Worm (Caenorhabditis elegans): ENCODE results near the gene aagr-3.

aagr-3 gene

ce11 chrV:9703549-9703948 lies 25.8 kb downstream of the aagr-3 start:
- TF ChIP-seq B0310.2 (tag; optimal IDR thresholded peaks at IDR 0.05) (no peak), F13C5.2 (tag; optimal IDR thresholded peaks at IDR 0.05) (no peak), ets-7 (tag; optimal IDR thresholded peaks at IDR 0.05) (no peak), hmbx-1 (tag; optimal IDR thresholded peaks at IDR 0.05) (no peak), tbx-37 (GFP tag; conservative IDR thresholded peaks at IDR 0.05) (no peak), sea-1 (GFP tag; conservative IDR thresholded peaks at IDR 0.05) (no peak), hmg-4 (GFP tag; optimal IDR thresholded peaks at IDR 0.05) (no peak), pes-1 (GFP tag; IDR thresholded peaks at IDR 0.05) (no peak), ceh-36 (tag; optimal IDR thresholded peaks at IDR 0.05) (no peak), ceh-13 (GFP tag; optimal IDR thresholded peaks at IDR 0.05) (no peak), hnd-1 (tag; optimal IDR thresholded peaks at IDR 0.05) (no peak)

- TF ChIP-seq tbx-37 (GFP tag; conservative IDR thresholded peaks at IDR 0.05) (no peak), scrt-1 (GFP tag; IDR thresholded peaks at IDR 0.05) (no peak), ceh-13 (GFP tag; optimal IDR thresholded peaks at IDR 0.05) (no peak), flt-1 (GFP tag; IDR thresholded peaks at IDR 0.05) (no peak), B0310.2 (tag; optimal IDR thresholded peaks at IDR 0.05) (no peak), ets-7 (tag; optimal IDR thresholded peaks at IDR 0.05) (no peak), aly-1 (tag; optimal IDR thresholded peaks at IDR 0.05) (no peak), sea-1 (GFP tag; conservative IDR thresholded peaks at IDR 0.05) (no peak), ama-1 (optimal IDR thresholded peaks at IDR 0.05) (no peak), hmbx-1 (tag; optimal IDR thresholded peaks at IDR 0.05) (no peak), tra-4 (tag; optimal IDR thresholded peaks at IDR 0.05) (no peak), pes-1 (GFP tag; IDR thresholded peaks at IDR 0.05) (no peak), ceh-36 (tag; optimal IDR thresholded peaks at IDR 0.05) (no peak), tbx-11 (GFP tag; IDR thresholded peaks at IDR 0.05) (no peak), hnd-1 (tag; optimal IDR thresholded peaks at IDR 0.05) (no peak), hmg-4 (GFP tag; optimal IDR thresholded peaks at IDR 0.05) (no peak)
These were observed 26.6 kb downstream of the aagr-3 start, which contains the start of gene xbx-6 for ce11 chrV:9702755-9703154. Gene xbx-6, plus strand, starts transcription at chrV:9703055.

ce11 chrV:9701861-9702260 lies 27.5 kb downstream of the aagr-3 start:
- TF ChIP-seq aly-1 (tag; optimal IDR thresholded peaks at IDR 0.05) = no peak
- no peak for TF ChIP-seq hmg-4 (GFP tag; optimal IDR thresholded peaks at IDR 0.05)
- no peak for TF ChIP-seq flt-1 (GFP tag; IDR thresholded peaks at IDR 0.05)
- TF ChIP-seq hmbx-1 (tag; optimal IDR thresholded peaks at IDR 0.05) = no peak
- no peak for TF ChIP-seq F13C5.2 (tag; optimal IDR thresholded peaks at IDR 0.05)

- no peak for TF ChIP-seq tra-4 (tag; optimal IDR thresholded peaks at IDR 0.05)
- TF ChIP-seq hmg-4 (GFP tag; optimal IDR thresholded peaks at IDR 0.05) = no peak
- TF ChIP-seq flt-1 (GFP tag; IDR thresholded peaks at IDR 0.05) = no peak
These were observed 30.1 kb downstream of the aagr-3 start for ce11 chrV:9699216-9699615.

- TF ChIP-seq tbx-11 (GFP tag; IDR thresholded peaks at IDR 0.05) (no peak), flt-1 (GFP tag; IDR thresholded peaks at IDR 0.05) (no peak)
These were observed 32.6 kb downstream of the aagr-3 start, which contains the start of gene her-1 for ce11 chrV:9696715-9697114. Gene her-1, plus strand, starts transcription at chrV:9697015.

ce11 chrV:9692649-9693112 lies 36.6 kb downstream of the aagr-3 start, which contains the start of gene ZK287.7:
Gene ZK287.7, plus strand, starts transcription at chrV:9693062.
- no peak for TF ChIP-seq scrt-1 (GFP tag; IDR thresholded peaks at IDR 0.05)
- no peak for TF ChIP-seq hnd-1 (tag; optimal IDR thresholded peaks at IDR 0.05)
- TF ChIP-seq hmbx-1 (tag; optimal IDR thresholded peaks at IDR 0.05) = no peak
- no peak for TF ChIP-seq ama-1 (optimal IDR thresholded peaks at IDR 0.05)
- no peak for TF ChIP-seq aly-1 (tag; optimal IDR thresholded peaks at IDR 0.05)
- no peak for TF ChIP-seq hmg-4 (GFP tag; optimal IDR thresholded peaks at IDR 0.05)
- TF ChIP-seq tbx-37 (GFP tag; conservative IDR thresholded peaks at IDR 0.05) = no peak
- TF ChIP-seq pes-1 (GFP tag; IDR thresholded peaks at IDR 0.05) = no peak
- no peak for TF ChIP-seq B0310.2 (tag; optimal IDR thresholded peaks at IDR 0.05)
- TF ChIP-seq tra-4 (tag; optimal IDR thresholded peaks at IDR 0.05) = no peak
- TF ChIP-seq flt-1 (GFP tag; IDR thresholded peaks at IDR 0.05) = no peak
- TF ChIP-seq ceh-13 (GFP tag; optimal IDR thresholded peaks at IDR 0.05) = no peak
- no peak for TF ChIP-seq sea-1 (GFP tag; conservative IDR thresholded peaks at IDR 0.05)
- no peak for TF ChIP-seq F13C5.2 (tag; optimal IDR thresholded peaks at IDR 0.05)
- TF ChIP-seq ets-7 (tag; optimal IDR thresholded peaks at IDR 0.05) = no peak

- no peak for TF ChIP-seq scrt-1 (GFP tag; IDR thresholded peaks at IDR 0.05)
- TF ChIP-seq sea-1 (GFP tag; conservative IDR thresholded peaks at IDR 0.05) = no peak
- TF ChIP-seq hmbx-1 (tag; optimal IDR thresholded peaks at IDR 0.05) = no peak
- peak; percentile 72 for TF ChIP-seq hmg-4 (GFP tag; optimal IDR thresholded peaks at IDR 0.05)
- TF ChIP-seq F13C5.2 (tag; optimal IDR thresholded peaks at IDR 0.05) = peak; percentile 19
- TF ChIP-seq B0310.2 (tag; optimal IDR thresholded peaks at IDR 0.05) = no peak
- TF ChIP-seq pes-1 (GFP tag; IDR thresholded peaks at IDR 0.05) = no peak
- TF ChIP-seq ama-1 (optimal IDR thresholded peaks at IDR 0.05) = no peak
- TF ChIP-seq hnd-1 (tag; optimal IDR thresholded peaks at IDR 0.05) = no peak
These were observed 37.2 kb downstream of the aagr-3 start, which contains the start of gene ztf-9 for ce11 chrV:9692109-9692581. Gene ztf-9, minus strand, starts transcription at chrV:9692159.

- TF ChIP-seq tbx-37 (GFP tag; conservative IDR thresholded peaks at IDR 0.05) (no peak), tra-4 (tag; optimal IDR thresholded peaks at IDR 0.05) (no peak), ama-1 (optimal IDR thresholded peaks at IDR 0.05) (no peak), aly-1 (tag; optimal IDR thresholded peaks at IDR 0.05) (no peak), tbx-11 (GFP tag; IDR thresholded peaks at IDR 0.05) (no peak), F13C5.2 (tag; optimal IDR thresholded peaks at IDR 0.05) (peak; percentile 55), hmg-4 (GFP tag; optimal IDR thresholded peaks at IDR 0.05) (no peak), hmbx-1 (tag; optimal IDR thresholded peaks at IDR 0.05) (no peak)
These were observed 38.6 kb downstream of the aagr-3 start for ce11 chrV:9690728-9691127.
